Worm (Caenorhabditis elegans): ENCODE measurements around the gene nmy-1.

DNA sequence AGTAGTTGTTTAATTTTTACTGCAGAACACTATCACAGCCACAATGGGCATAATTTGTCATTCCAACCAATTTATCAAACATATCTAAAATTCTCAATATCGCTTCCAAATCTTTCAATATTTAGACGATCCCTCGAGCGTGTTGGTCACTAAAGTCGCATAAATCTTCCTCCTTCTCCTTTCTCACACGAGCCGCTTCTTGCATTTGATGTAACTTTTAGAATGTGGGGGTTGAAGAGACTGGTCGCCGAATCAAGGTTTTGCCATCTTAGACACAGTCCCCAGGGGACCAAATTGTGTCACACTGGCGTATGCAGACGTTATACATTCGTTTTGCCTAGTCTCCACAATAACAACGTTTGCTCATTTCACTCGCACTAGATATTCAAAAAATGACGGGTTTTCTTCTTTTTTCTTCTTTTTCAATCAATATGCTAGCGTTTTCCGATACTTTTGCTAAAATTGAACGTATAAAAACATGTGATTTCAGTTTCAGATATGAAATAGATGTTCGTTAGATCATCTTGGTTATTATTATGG is 48.2 kb downstream of the nmy-1 start, which contains the start of gene gbb-1:
- TF ChIP-seq odd-2 (tag; optimal IDR thresholded peaks at IDR 0.05) (no peak), T23F11.4 (GFP tag; optimal IDR thresholded peaks at IDR 0.05) (no peak), zip-5 (tag; optimal IDR thresholded peaks at IDR 0.05) (no peak), npax-4 (tag; optimal IDR thresholded peaks at IDR 0.05) (no peak), ttx-3 (tag; optimal IDR thresholded peaks at IDR 0.05) (no peak), ama-1 (optimal IDR thresholded peaks at IDR 0.05) (no peak)
